Worm (Caenorhabditis elegans): Measurements from ENCODE around the gene dos-1.

- TF ChIP-seq nhr-77 (tag; optimal IDR thresholded peaks at IDR 0.05): no peak
- no peak for TF ChIP-seq ztf-11 (tag; optimal IDR thresholded peaks at IDR 0.05)
- no peak for TF ChIP-seq nhr-23 (tag; optimal IDR thresholded peaks at IDR 0.05)
- no peak for TF ChIP-seq unc-39 (tag; optimal IDR thresholded peaks at IDR 0.05)
- no peak for TF ChIP-seq fos-1 (tag; optimal IDR thresholded peaks at IDR 0.05)
- no peak for TF ChIP-seq lin-15B (tag; optimal IDR thresholded peaks at IDR 0.05)
- no peak for TF ChIP-seq ama-1 (optimal IDR thresholded peaks at IDR 0.05)
- TF ChIP-seq aly-2 (tag; optimal IDR thresholded peaks at IDR 0.05): no peak
- no peak for TF ChIP-seq nhr-43 (tag; optimal IDR thresholded peaks at IDR 0.05; ENCODE audit: poor library complexity, severe bottlenecking)
- TF ChIP-seq lin-39 (tag; optimal IDR thresholded peaks at IDR 0.05): no peak
- no peak for TF ChIP-seq nhr-76 (tag; optimal IDR thresholded peaks at IDR 0.05)
Measured at ce11 chrIII:9091392-9092291, 12.1 kb upstream of the dos-1 start, which contains the start of gene glp-1.

All from whole organism, L3 larva.